Fruit fly (Drosophila melanogaster): ENCODE measurements around the gene ppk14.

ppk14 gene

dm6 chr2L:6354656-6355055 lies at the start of gene ppk14:
Gene ppk14 (plus strand): TSS chr2L:6354956.
- no peak for TF ChIP-seq CG17801 (GFP tag; optimal IDR thresholded peaks at IDR 0.05; ENCODE audit: partially characterized antibody)

- TF ChIP-seq CG17801 (GFP tag; optimal IDR thresholded peaks at IDR 0.05; ENCODE audit: partially characterized antibody): no peak
Measured at dm6 chr2L:6306895-6307294, 47.9 kb upstream of the ppk14 start.

dm6 chr2L:6308651-6309050 lies 46.1 kb upstream of the ppk14 start, which contains the start of the genes CG43922 and CG13984:
Gene CG43922 (minus strand): TSS chr2L:6308751.
Gene CG13984 (plus strand): TSS chr2L:6308819.
- no peak for TF ChIP-seq CG17801 (GFP tag; optimal IDR thresholded peaks at IDR 0.05; ENCODE audit: partially characterized antibody)

- TF ChIP-seq CG17801 (GFP tag; optimal IDR thresholded peaks at IDR 0.05; ENCODE audit: partially characterized antibody): no peak
Measured at dm6 chr2L:6309879-6310278, 44.9 kb upstream of the ppk14 start.

- TF ChIP-seq CG17801 (GFP tag; optimal IDR thresholded peaks at IDR 0.05; ENCODE audit: partially characterized antibody): no peak
Measured at dm6 chr2L:6319068-6319467, 35.7 kb upstream of the ppk14 start.

- no peak for TF ChIP-seq CG17801 (GFP tag; optimal IDR thresholded peaks at IDR 0.05; ENCODE audit: partially characterized antibody)
Measured at dm6 chr2L:6323536-6324385, 31.0 kb upstream of the ppk14 start, which contains the start of gene PDZ-GEF. Gene PDZ-GEF (plus strand): TSS chr2L:6323767.

dm6 chr2L:6324386-6324744 lies 30.4 kb upstream of the ppk14 start:
- peak; percentile 89 for TF ChIP-seq CG17801 (GFP tag; optimal IDR thresholded peaks at IDR 0.05; ENCODE audit: partially characterized antibody)

- TF ChIP-seq CG17801 (GFP tag; optimal IDR thresholded peaks at IDR 0.05; ENCODE audit: partially characterized antibody): no peak
Measured at dm6 chr2L:6337843-6338366, 16.9 kb upstream of the ppk14 start.

dm6 chr2L:6338367-6338975 lies 16.3 kb upstream of the ppk14 start, which contains the start of the genes Pez and Cpr:
Gene Pez (minus strand): TSS chr2L:6338671.
Gene Cpr (plus strand): TSS chr2L:6338836.
- peak; percentile 42 for TF ChIP-seq CG17801 (GFP tag; optimal IDR thresholded peaks at IDR 0.05; ENCODE audit: partially characterized antibody)

- peak; percentile 28 for TF ChIP-seq CG17801 (GFP tag; optimal IDR thresholded peaks at IDR 0.05; ENCODE audit: partially characterized antibody)
Measured at dm6 chr2L:6339010-6339897, 15.5 kb upstream of the ppk14 start.

- TF ChIP-seq CG17801 (GFP tag; optimal IDR thresholded peaks at IDR 0.05; ENCODE audit: partially characterized antibody): no peak
Measured at dm6 chr2L:6340222-6340725, 14.5 kb upstream of the ppk14 start.

- no peak for TF ChIP-seq CG17801 (GFP tag; optimal IDR thresholded peaks at IDR 0.05; ENCODE audit: partially characterized antibody)
Measured at dm6 chr2L:6341246-6341645, 13.5 kb upstream of the ppk14 start.

- no peak for TF ChIP-seq CG17801 (GFP tag; optimal IDR thresholded peaks at IDR 0.05; ENCODE audit: partially characterized antibody)
Measured at dm6 chr2L:6343084-6343873, 11.5 kb upstream of the ppk14 start.

- no peak for TF ChIP-seq CG17801 (GFP tag; optimal IDR thresholded peaks at IDR 0.05; ENCODE audit: partially characterized antibody)
Measured at dm6 chr2L:6348327-6348726, 6.4 kb upstream of the ppk14 start, which contains the start of gene CG9497. Gene CG9497 (minus strand): TSS chr2L:6348427.

Measured in ovary, adult (tissue).